Worm (Caenorhabditis elegans) whole organism, mixed stage, embryonic: ENCODE results near the gene msp-36.

Source experiments
- elt-3 ChIP-seq: fragments of 150-350 bp; optimal IDR thresholded peaks from 2 replicates; lab custom pipeline; 2014; ENCODE audit warnings: missing biosample characterization, missing genetic modification characterization
- ham-2 ChIP-seq: fragments of 200-800 bp; sonication (Bioruptor generic); optimal IDR thresholded peaks from 2 replicates; lab custom pipeline; 2018; ENCODE audit warnings: mild to moderate bottlenecking, missing genetic modification characterization, missing compliant biosample characterization
- hlh-1 ChIP-seq: fragments of 150-350 bp; optimal IDR thresholded peaks from 2 replicates; lab custom pipeline; 2014; ENCODE audit warnings: missing biosample characterization, missing genetic modification reagents, missing genetic modification characterization
- lsy-2 ChIP-seq: fragments of 150-350 bp; optimal IDR thresholded peaks from 2 replicates; lab custom pipeline; 2014; ENCODE audit warnings: missing biosample characterization, missing genetic modification characterization
- nhr-237 ChIP-seq: fragments of 150-350 bp; optimal IDR thresholded peaks from 2 replicates; lab custom pipeline; 2014; ENCODE audit warnings: missing biosample characterization, missing genetic modification characterization
- pha-4 ChIP-seq: fragments of 150-350 bp; optimal IDR thresholded peaks from 2 replicates; lab custom pipeline; 2018; ENCODE audit warnings: missing biosample characterization, missing genetic modification reagents, missing genetic modification characterization
- sptf-1 ChIP-seq: sonication (generic microtip); optimal IDR thresholded peaks from 2 replicates; lab custom pipeline; 2017; ENCODE audit warnings: mild to moderate bottlenecking, missing genetic modification characterization, moderate library complexity, missing compliant biosample characterization
- unc-62 ChIP-seq: fragments of 150-350 bp; optimal IDR thresholded peaks from 2 replicates; lab custom pipeline; 2014; ENCODE audit warnings: missing biosample characterization, missing genetic modification reagents, missing genetic modification characterization

- no peak for TF ChIP-seq pha-4 (tag; lab: Kevin White, UChicago)
- TF ChIP-seq unc-62 (GFP tag; lab: Kevin White, UChicago) = no peak
- no peak for TF ChIP-seq lsy-2
- TF ChIP-seq nhr-237 = no peak
- no peak for TF ChIP-seq elt-3 (tag; lab: Kevin White, UChicago)
- no peak for TF ChIP-seq sptf-1
- no peak for TF ChIP-seq hlh-1 (tag; lab: Kevin White, UChicago)
- TF ChIP-seq ham-2 (GFP tag; lab: Kevin White, UChicago) = no peak
These were observed 42.6 kb downstream of the msp-36 start, which contains the start of gene K08F4.12 for ce11 chrIV:10137804-10138203.
